Fruit fly (Drosophila melanogaster) whole organism, pupa: Measurements from ENCODE around the gene Glut1.
A peak's percentile ranks its signal among the peaks of the same experiment; 100 is the strongest.

ENCODE experiments used
- EcR ChIP-seq: fragments of 200-800 bp; sonication (Bioruptor generic); optimal IDR thresholded peaks from 3 replicates; lab custom pipeline; 2019; ENCODE audit warnings: missing biosample characterization, missing genetic modification characterization, mild to moderate bottlenecking, moderate library complexity, missing genetic modification reagents
- gl ChIP-seq: fragments of 200-800 bp; sonication (Bioruptor generic); optimal IDR thresholded peaks from 2 replicates; lab custom pipeline; 2018; ENCODE audit warnings: missing biosample characterization, mild to moderate bottlenecking, missing genetic modification characterization
- rn ChIP-seq: fragments of 200-800 bp; sonication (Bioruptor generic); IDR thresholded peaks from 2 replicates; pipeline ENCODE4 v1.3.6; 2022; ENCODE audit warnings: missing biosample characterization, missing genetic modification characterization

DNA sequence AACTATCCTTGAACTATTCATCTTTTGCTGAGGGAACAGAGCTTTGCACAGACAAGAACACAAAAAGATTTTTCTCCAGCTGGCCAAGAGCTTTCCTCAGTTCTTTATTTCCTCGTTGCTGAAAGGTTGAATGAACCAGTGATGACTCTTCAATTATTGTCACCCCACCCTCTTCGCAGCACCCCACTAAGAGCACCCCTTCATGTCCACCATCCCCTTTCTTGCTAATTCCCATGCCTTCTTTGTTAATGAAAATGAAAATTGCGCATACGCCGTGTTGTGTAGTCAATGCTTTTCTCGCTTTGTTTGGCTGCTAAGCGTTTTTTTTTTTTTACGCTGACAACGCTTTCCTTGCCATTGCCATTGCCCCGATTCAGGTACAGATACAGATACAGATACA, 30.1 kb upstream of the Glut1 start:
- TF ChIP-seq EcR (GFP tag; lab: Kevin White, UChicago): peak; percentile 92
- no peak for TF ChIP-seq gl (tag; lab: Kevin White, UChicago)
- no peak for TF ChIP-seq rn (GFP tag; lab: Robert Waterston, UW)
